Worm (Caenorhabditis elegans) whole organism, L2 larva: ENCODE measurements around the gene serp-1.2.

Experiments used
- blmp-1 ChIP-seq: sonication (generic microtip); optimal IDR thresholded peaks from 2 replicates; lab custom pipeline; 2017; ENCODE audit warnings: missing genetic modification characterization, mild to moderate bottlenecking, missing compliant biosample characterization, antibody characterized with exemption, moderate library complexity; ENCODE audit not compliant: insufficient read depth
- egl-27 ChIP-seq: sonication (generic microtip); optimal IDR thresholded peaks from 3 replicates; lab custom pipeline; 2017; ENCODE audit warnings: missing biosample characterization, missing genetic modification reagents, missing genetic modification characterization
- snpc-4 ChIP-seq: fragments of 150-350 bp; optimal IDR thresholded peaks from 2 replicates; lab custom pipeline; 2014; ENCODE audit warnings: missing biosample characterization, missing genetic modification characterization

- TF ChIP-seq egl-27 (no peak), blmp-1 (tag; lab: Kevin White, UChicago) (no peak), snpc-4 (tag; lab: Kevin White, UChicago) (no peak)
Measured at ce11 chrIV:8183313-8183712, 42.2 kb upstream of the serp-1.2 start.
